Fruit fly (Drosophila melanogaster): ENCODE results near the gene CG34382.
A peak's percentile ranks its signal among the peaks of the same experiment; 100 is the strongest.

dm6 chr3L:9897164-9897783 is 18.5 kb downstream of the CG34382 start:
- TF ChIP-seq CG11902 (GFP tag; optimal IDR thresholded peaks at IDR 0.05) (no peak), CG11294 (GFP tag; IDR thresholded peaks at IDR 0.05) (no peak), CG31627 (GFP tag; optimal IDR thresholded peaks at IDR 0.05) (peak; percentile 56), CG6276 (GFP tag; optimal IDR thresholded peaks at IDR 0.05) (no peak), eg (GFP tag; IDR thresholded peaks at IDR 0.05) (no peak), acj6 (GFP tag; optimal IDR thresholded peaks at IDR 0.05) (peak; percentile 51), Hr39 (GFP tag; optimal IDR thresholded peaks at IDR 0.05) (peak; percentile 48), CG8119 (GFP tag; IDR thresholded peaks at IDR 0.05) (0 out of 3 replicates have a peak, but pooled peaks have one; percentile 13), dac (GFP tag; optimal IDR thresholded peaks at IDR 0.05) (no peak), CG16779 (tag; optimal IDR thresholded peaks at IDR 0.05) (no peak)

All from whole organism, prepupa.